Fruit fly (Drosophila melanogaster): ENCODE results near the gene Drsl6.
A peak's percentile ranks its signal among the peaks of the same experiment; 100 is the strongest.

The Drsl6 gene

dm6 chr3L:3338028-3338855 lies 2.0 kb upstream of the Drsl6 start:
- TF ChIP-seq CG2875 (GFP tag; optimal IDR thresholded peaks at IDR 0.05) = no peak
- peak; percentile 29 for TF ChIP-seq kni (GFP tag; optimal IDR thresholded peaks at IDR 0.05)
- 0 out of 3 replicates have a peak, but pooled peaks have one; percentile 26 for TF ChIP-seq CG34422 (GFP tag; IDR thresholded peaks at IDR 0.05)
- TF ChIP-seq grau (tag; optimal IDR thresholded peaks at IDR 0.05) = peak; percentile 34
- no peak for TF ChIP-seq CG7271 (tag; optimal IDR thresholded peaks at IDR 0.05)
- TF ChIP-seq nom (GFP tag; optimal IDR thresholded peaks at IDR 0.05) = peak; percentile 31
- no peak for TF ChIP-seq CG8290 (GFP tag; optimal IDR thresholded peaks at IDR 0.05)
- TF ChIP-seq CG8290 (tag; optimal IDR thresholded peaks at IDR 0.05) = no peak
- TF ChIP-seq Ets65A (GFP tag) = peak; percentile 67
- TF ChIP-seq tna (GFP tag; IDR thresholded peaks at IDR 0.05; ENCODE audit: partially characterized antibody) = peak; percentile 15; the same call in 1 of the 2 replicates
- peak; percentile 52 for TF ChIP-seq sens (GFP tag)
- TF ChIP-seq ato (GFP tag; IDR thresholded peaks at IDR 0.05; ENCODE audit: partially characterized antibody) = 0 out of 2 replicates have a peak, but pooled peaks have one; percentile 25
- no peak for TF ChIP-seq fd96Cb (tag; optimal IDR thresholded peaks at IDR 0.05)
- TF ChIP-seq CG6654 (GFP tag; optimal IDR thresholded peaks at IDR 0.05) = peak; percentile 94
- TF ChIP-seq crol (GFP tag; IDR thresholded peaks at IDR 0.05) = peak; percentile 78
- peak; percentile 62 for TF ChIP-seq CG17802 (tag; optimal IDR thresholded peaks at IDR 0.05)
- 0 out of 2 replicates have a peak, but pooled peaks have one; percentile 19 for TF ChIP-seq CG42726 (GFP tag; IDR thresholded peaks at IDR 0.05; ENCODE audit: partially characterized antibody)
- 0 out of 3 replicates have a peak, but pooled peaks have one; percentile 29 for TF ChIP-seq HLH4C (GFP tag; IDR thresholded peaks at IDR 0.05; ENCODE audit: partially characterized antibody)
- TF ChIP-seq cad (GFP tag; optimal IDR thresholded peaks at IDR 0.05) = peak; percentile 54
- peak; percentile 75 for TF ChIP-seq oc (tag; optimal IDR thresholded peaks at IDR 0.05)
- no peak for TF ChIP-seq CG11723 (GFP tag; optimal IDR thresholded peaks at IDR 0.05)
- TF ChIP-seq Med (GFP tag) = peak; percentile 66
- peak; percentile 77; the same call in 2 of the 4 replicates for TF ChIP-seq chinmo (GFP tag; IDR thresholded peaks at IDR 0.05; ENCODE audit: partially characterized antibody)
- 0 out of 2 replicates have a peak, but pooled peaks have one; percentile 21 for TF ChIP-seq NFAT (GFP tag; IDR thresholded peaks at IDR 0.05)
- no peak for TF ChIP-seq ssp (GFP tag; IDR thresholded peaks at IDR 0.05)
- TF ChIP-seq chm (GFP tag; IDR thresholded peaks at IDR 0.05) = peak; percentile 38; the same call in 1 of the 2 replicates
- 0 out of 2 replicates have a peak, but pooled peaks have one; percentile 7 for TF ChIP-seq vvl (GFP tag; IDR thresholded peaks at IDR 0.05)
- TF ChIP-seq sd (tag; optimal IDR thresholded peaks at IDR 0.05) = peak; percentile 97
- TF ChIP-seq CG4360 (GFP tag; IDR thresholded peaks at IDR 0.05) = peak; percentile 19; the same call in 1 of the 2 replicates

- TF ChIP-seq cg (GFP tag; optimal IDR thresholded peaks at IDR 0.05) (peak; percentile 54), Nf-YA (GFP tag; IDR thresholded peaks at IDR 0.05) (no peak), psq (GFP tag; optimal IDR thresholded peaks at IDR 0.05) (peak; percentile 88), CG18599 (GFP tag; optimal IDR thresholded peaks at IDR 0.05) (no peak), Ets65A (GFP tag) (peak; percentile 69), ssp (GFP tag; IDR thresholded peaks at IDR 0.05) (no peak), cad (GFP tag; optimal IDR thresholded peaks at IDR 0.05) (peak; percentile 4), Med (GFP tag) (peak; percentile 9), chm (GFP tag; IDR thresholded peaks at IDR 0.05) (0 out of 2 replicates have a peak, but pooled peaks have one; percentile 50), CG4854 (GFP tag; optimal IDR thresholded peaks at IDR 0.05) (no peak), Dek (tag; optimal IDR thresholded peaks at IDR 0.05) (no peak)
These were observed 1.2 kb upstream of the Drsl6 start for dm6 chr3L:3337345-3337928.

Measured in whole organism, embryonic.